Worm (Caenorhabditis elegans): ENCODE measurements around the gene F58G1.3.

- no peak for TF ChIP-seq hlh-15 (tag; optimal IDR thresholded peaks at IDR 0.05)
- TF ChIP-seq nfya-1 (tag; optimal IDR thresholded peaks at IDR 0.05) = no peak
These were observed 30.2 kb downstream of the F58G1.3 start, which contains the start of gene clec-64 for ce11 chrII:12897942-12898341.

Measured in whole organism, late embryonic.